Fruit fly (Drosophila melanogaster): ENCODE data around the gene Med.

DNA sequence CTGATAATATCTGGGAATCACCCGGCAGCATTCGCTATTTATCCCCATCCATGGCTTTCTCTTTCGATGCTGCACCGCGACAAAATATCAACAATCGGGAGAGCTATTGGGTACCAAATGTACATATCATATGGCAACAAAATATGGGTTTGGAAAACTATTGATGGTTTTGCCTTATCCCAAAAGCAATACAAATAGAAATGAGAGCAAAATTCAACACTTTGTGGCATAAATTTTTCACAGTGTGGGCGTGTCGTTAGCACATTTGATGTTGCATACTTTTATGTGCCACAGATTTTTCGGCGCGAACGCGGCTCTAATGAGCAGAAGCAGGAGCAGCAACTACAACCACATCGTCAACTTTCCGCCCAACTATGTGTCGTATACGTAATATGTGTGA is 21.5 kb downstream of the Med start:
- TF ChIP-seq CTCF (optimal IDR thresholded peaks at IDR 0.05) (no peak), CG8478 (optimal IDR thresholded peaks at IDR 0.05) (no peak)
